Worm (Caenorhabditis elegans) whole organism, young adult: ENCODE results near the gene F19B6.3.

ENCODE experiments used
- B0035.1 ChIP-seq: sonication (generic microtip); optimal IDR thresholded peaks from 2 replicates; lab custom pipeline; 2016; ENCODE audit warnings: missing genetic modification characterization, mild to moderate bottlenecking, missing compliant biosample characterization, missing genotype, missing genetic modification reagents
- D2030.7 ChIP-seq: fragments of 200-800 bp; sonication (Bioruptor generic); IDR thresholded peaks from 2 replicates; pipeline ENCODE4 v1.3.6; 2022; ENCODE audit warnings: missing genetic modification reagents, missing genetic modification characterization, missing compliant biosample characterization
- F23B12.7 ChIP-seq: sonication (generic microtip); optimal IDR thresholded peaks from 2 replicates; lab custom pipeline; 2017; ENCODE audit warnings: missing genetic modification characterization, mild to moderate bottlenecking, missing compliant biosample characterization, antibody characterized with exemption, moderate library complexity; ENCODE audit not compliant: insufficient read depth
- K11D2.4 ChIP-seq: fragments of 200-800 bp; sonication (Bioruptor generic); IDR thresholded peaks from 2 replicates; pipeline ENCODE4 v1.3.6; 2022; ENCODE audit warnings: missing genetic modification reagents, missing genetic modification characterization, missing compliant biosample characterization
- Y53F4B.3 ChIP-seq: fragments of 200-800 bp; sonication (Bioruptor generic); IDR thresholded peaks from 2 replicates; pipeline ENCODE4 v1.3.6; 2022; ENCODE audit warnings: missing genetic modification reagents, missing genetic modification characterization, missing compliant biosample characterization
- Y79H2A.3 ChIP-seq: fragments of 200-800 bp; sonication (Bioruptor generic); conservative IDR thresholded peaks from 2 replicates; pipeline ENCODE4 v1.3.6; 2022; ENCODE audit warnings: missing genetic modification reagents, missing genetic modification characterization, missing compliant biosample characterization
- ZK185.1 ChIP-seq: sonication (generic microtip); optimal IDR thresholded peaks from 2 replicates; lab custom pipeline; 2016; ENCODE audit warnings: mild to moderate bottlenecking, missing genetic modification characterization, missing compliant biosample characterization; ENCODE audit not compliant: poor library complexity, severe bottlenecking
- akir-1 ChIP-seq: fragments of 200-800 bp; sonication (Bioruptor generic); optimal IDR thresholded peaks from 2 replicates; lab custom pipeline; 2018; ENCODE audit warnings: mild to moderate bottlenecking, missing genetic modification characterization, moderate library complexity, missing compliant biosample characterization
- atf-7 ChIP-seq: sonication (generic microtip); optimal IDR thresholded peaks from 2 replicates; lab custom pipeline; 2017; ENCODE audit warnings: mild to moderate bottlenecking, missing genetic modification characterization, missing compliant biosample characterization
- attf-5 ChIP-seq: fragments of 200-800 bp; sonication (Bioruptor generic); optimal IDR thresholded peaks from 2 replicates; lab custom pipeline; 2018; ENCODE audit warnings: mild to moderate bottlenecking, missing genetic modification characterization, missing compliant biosample characterization
- cebp-1 ChIP-seq, 2 experiments: fragments of 200-800 bp in 1 of 2; sonication (Bioruptor generic) in 1 of 2; sonication (generic microtip) in 1 of 2; IDR thresholded peaks in 1 of 2; optimal IDR thresholded peaks in 1 of 2; 2 replicates each; pipeline versions ENCODE4 v1.3.6 to Lab custom; 2017 to 2022; ENCODE audit warnings: missing compliant biosample characterization in 2 of 2, missing genetic modification characterization in 2 of 2, mild to moderate bottlenecking in 1 of 2, missing genetic modification reagents in 1 of 2, moderate library complexity in 1 of 2
- ceh-27 ChIP-seq: fragments of 200-800 bp; sonication (Bioruptor generic); optimal IDR thresholded peaks from 2 replicates; lab custom pipeline; 2018; ENCODE audit warnings: mild to moderate bottlenecking, missing genetic modification characterization, moderate library complexity, missing compliant biosample characterization
- dpff-1 ChIP-seq: sonication (generic microtip); optimal IDR thresholded peaks from 2 replicates; lab custom pipeline; 2017; ENCODE audit warnings: mild to moderate bottlenecking, missing genetic modification characterization, missing compliant biosample characterization
- gei-17 ChIP-seq: fragments of 200-800 bp; sonication (Bioruptor generic); optimal IDR thresholded peaks from 2 replicates; lab custom pipeline; 2018; ENCODE audit warnings: mild to moderate bottlenecking, missing genetic modification characterization, missing compliant biosample characterization
- hmg-20 ChIP-seq: fragments of 200-800 bp; sonication (Bioruptor generic); IDR thresholded peaks from 2 replicates; pipeline ENCODE4 v1.3.6; 2022; ENCODE audit warnings: missing genetic modification reagents, missing genetic modification characterization, missing compliant biosample characterization
- hrde-1 ChIP-seq: sonication (generic microtip); optimal IDR thresholded peaks from 2 replicates; lab custom pipeline; 2016; ENCODE audit warnings: missing genetic modification characterization, mild to moderate bottlenecking, missing compliant biosample characterization, moderate library complexity, missing genotype, missing genetic modification reagents, borderline replicate concordance
- hsf-1 ChIP-seq: fragments of 200-800 bp; sonication (Bioruptor generic); IDR thresholded peaks from 2 replicates; pipeline ENCODE4 v1.3.6; 2022; ENCODE audit warnings: missing genetic modification reagents, missing genetic modification characterization, missing compliant biosample characterization
- lag-1 ChIP-seq: fragments of 200-800 bp; sonication (Bioruptor generic); IDR thresholded peaks from 2 replicates; pipeline ENCODE4 v1.3.6; 2022; ENCODE audit warnings: missing genetic modification reagents, missing genetic modification characterization, missing compliant biosample characterization
- lin-26 ChIP-seq: fragments of 200-800 bp; sonication (Bioruptor generic); IDR thresholded peaks from 2 replicates; pipeline ENCODE4 v1.3.6; 2022; ENCODE audit warnings: missing genetic modification reagents, missing genetic modification characterization, missing compliant biosample characterization
- lin-54 ChIP-seq: fragments of 200-800 bp; sonication (Bioruptor generic); optimal IDR thresholded peaks from 2 replicates; lab custom pipeline; 2018; ENCODE audit warnings: mild to moderate bottlenecking, missing genetic modification characterization, missing compliant biosample characterization
- lsl-1 ChIP-seq: fragments of 200-800 bp; sonication (Bioruptor generic); optimal IDR thresholded peaks from 2 replicates; lab custom pipeline; 2018; ENCODE audit warnings: mild to moderate bottlenecking, missing genetic modification characterization, moderate library complexity, missing compliant biosample characterization
- madf-3 ChIP-seq: fragments of 200-800 bp; sonication (Bioruptor generic); IDR thresholded peaks from 2 replicates; pipeline ENCODE4 v1.3.6; 2022; ENCODE audit warnings: missing genetic modification reagents, missing genetic modification characterization, missing compliant biosample characterization
- madf-6 ChIP-seq: fragments of 200-800 bp; sonication (Bioruptor generic); IDR thresholded peaks from 2 replicates; pipeline ENCODE4 v1.3.6; 2022; ENCODE audit warnings: missing genetic modification reagents, missing genetic modification characterization, missing compliant biosample characterization
- madf-8 ChIP-seq: fragments of 200-800 bp; sonication (Bioruptor generic); conservative IDR thresholded peaks from 2 replicates; pipeline ENCODE4 v1.3.6; 2022; ENCODE audit warnings: missing genetic modification reagents, missing genetic modification characterization, missing compliant biosample characterization
- nhr-27 ChIP-seq: fragments of 200-800 bp; sonication (Bioruptor generic); optimal IDR thresholded peaks from 2 replicates; lab custom pipeline; 2018; ENCODE audit warnings: mild to moderate bottlenecking, missing genetic modification characterization, moderate library complexity, missing compliant biosample characterization
- nhr-90 ChIP-seq: sonication (generic microtip); optimal IDR thresholded peaks from 2 replicates; lab custom pipeline; 2016; ENCODE audit warnings: missing genotype, mild to moderate bottlenecking, missing genetic modification characterization, missing compliant biosample characterization
- pha-4 ChIP-seq: fragments of 150-350 bp; sonication (generic microtip); optimal IDR thresholded peaks from 2 replicates; lab custom pipeline; 2014; ENCODE audit warnings: missing biosample characterization, missing genetic modification reagents, missing genetic modification characterization
- snpc-1.1 ChIP-seq: sonication (generic microtip); optimal IDR thresholded peaks from 2 replicates; lab custom pipeline; 2017; ENCODE audit warnings: missing genetic modification characterization, mild to moderate bottlenecking, missing compliant biosample characterization, antibody characterized with exemption, moderate library complexity, missing genotype, missing genetic modification reagents; ENCODE audit not compliant: insufficient read depth
- snpc-3.4 ChIP-seq: sonication (generic microtip); optimal IDR thresholded peaks from 2 replicates; lab custom pipeline; 2017; ENCODE audit warnings: missing genetic modification characterization, mild to moderate bottlenecking, missing compliant biosample characterization, antibody characterized with exemption, moderate library complexity, missing genotype, missing genetic modification reagents
- snpc-4 ChIP-seq, 5 experiments: fragments of 150-350 bp in 1 of 5; sonication (generic microtip) in 4 of 5; optimal IDR thresholded peaks; 2 replicates each; lab custom pipeline; 2014 to 2018; ENCODE audit warnings: missing genetic modification characterization in 5 of 5, missing biosample characterization in 3 of 5, antibody characterized with exemption in 2 of 5, mild to moderate bottlenecking in 2 of 5, missing compliant biosample characterization in 2 of 5, missing genotype in 2 of 5, moderate library complexity in 2 of 5, missing genetic modification reagents in 1 of 5
- zfh-2 ChIP-seq: fragments of 200-800 bp; sonication (Bioruptor generic); conservative IDR thresholded peaks from 2 replicates; pipeline ENCODE4 v1.3.6; 2022; ENCODE audit warnings: missing genetic modification reagents, missing genetic modification characterization, missing compliant biosample characterization

F19B6.3 gene

DNA sequence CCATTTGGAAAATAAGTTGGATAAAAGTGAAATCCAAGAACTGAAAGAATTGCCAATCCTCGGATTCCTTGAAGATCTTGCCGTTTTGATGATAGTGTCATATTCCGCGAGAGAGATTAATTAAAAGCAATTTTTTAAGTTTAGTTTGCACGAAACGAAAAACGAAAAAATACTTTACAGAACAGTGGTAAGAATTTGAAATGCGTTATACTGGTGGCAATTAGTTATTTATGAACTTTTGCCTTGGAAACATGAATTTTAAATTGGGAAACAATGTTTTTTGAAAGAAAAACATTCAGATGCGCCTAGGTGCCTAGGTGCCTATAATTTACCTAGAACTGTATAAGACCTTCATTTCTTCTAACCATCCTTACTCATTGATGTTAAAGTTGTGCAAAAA lies 19.3 kb upstream of the F19B6.3 start, which contains the start of gene oac-57:
Gene oac-57 (minus strand): TSS at position 101 of the 400 bp plus-strand sequence.
- no peak for TF ChIP-seq F23B12.7 (tag; lab: Kevin White, UChicago)
- TF ChIP-seq madf-6 (GFP tag; lab: Robert Waterston, UW): no peak
- no peak for TF ChIP-seq snpc-3.4 (tag; lab: Kevin White, UChicago)
- no peak for TF ChIP-seq atf-7
- no peak for TF ChIP-seq B0035.1 (tag; lab: Kevin White, UChicago)
- TF ChIP-seq lin-26: no peak
- TF ChIP-seq hsf-1 (GFP tag; lab: Robert Waterston, UW): no peak
- TF ChIP-seq hmg-20 (GFP tag; lab: Robert Waterston, UW): no peak
- no peak for TF ChIP-seq D2030.7 (GFP tag; lab: Robert Waterston, UW)
- no peak for TF ChIP-seq K11D2.4 (GFP tag; lab: Robert Waterston, UW)
- no peak for TF ChIP-seq gei-17
- TF ChIP-seq zfh-2: no peak
- no peak for TF ChIP-seq nhr-27 (tag; lab: Kevin White, UChicago)
- TF ChIP-seq Y53F4B.3 (GFP tag; lab: Robert Waterston, UW): no peak
- TF ChIP-seq ZK185.1 (tag; lab: Kevin White, UChicago): no peak
- no peak for TF ChIP-seq Y79H2A.3 (GFP tag; lab: Robert Waterston, UW)
- TF ChIP-seq lag-1 (GFP tag; lab: Robert Waterston, UW): no peak

ce11 chrIV:12311597-12311996 lies 15.4 kb upstream of the F19B6.3 start, which contains the start of gene oac-58:
oac-58 (minus strand) TSS chrIV:12311697.
- TF ChIP-seq snpc-4 (GFP tag; optimal IDR thresholded peaks at IDR 0.05; lab: Kevin White, UChicago): no peak
- TF ChIP-seq snpc-4 (tag; optimal IDR thresholded peaks at IDR 0.05; lab: Kevin White, UChicago): no peak
- TF ChIP-seq F23B12.7 (tag; lab: Kevin White, UChicago): no peak
- TF ChIP-seq ceh-27 (GFP tag; lab: Kevin White, UChicago): no peak
- TF ChIP-seq madf-8 (GFP tag; lab: Robert Waterston, UW): no peak
- no peak for TF ChIP-seq pha-4 (tag; lab: Kevin White, UChicago)
- no peak for TF ChIP-seq akir-1 (GFP tag; lab: Kevin White, UChicago)
- no peak for TF ChIP-seq snpc-1.1 (tag; lab: Kevin White, UChicago)
- TF ChIP-seq dpff-1 (tag; lab: Kevin White, UChicago): no peak

DNA sequence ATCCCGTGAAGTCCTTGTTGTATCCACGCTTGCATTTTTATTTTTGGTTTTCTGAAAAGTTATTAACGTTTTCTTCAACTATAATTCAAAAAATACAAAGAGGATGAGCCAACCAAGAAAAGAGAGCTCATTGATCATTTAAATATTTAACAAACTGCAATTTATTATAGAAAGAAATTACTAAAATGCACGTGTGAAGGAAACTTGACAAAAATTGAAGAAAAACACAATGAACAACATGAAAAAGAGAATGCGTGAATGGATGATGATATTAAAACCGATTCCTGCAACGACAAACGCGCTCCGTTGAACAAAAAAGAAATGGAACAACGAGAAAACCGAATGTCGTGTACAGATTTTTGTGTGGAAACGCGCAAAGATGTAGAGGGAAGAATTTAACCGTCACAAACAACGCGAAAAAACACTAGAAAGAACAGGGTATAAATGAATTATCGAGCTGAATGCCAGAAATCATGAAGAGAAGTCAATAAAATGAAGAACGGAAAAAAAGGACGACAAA lies 3.9 kb downstream of the F19B6.3 start, which contains the start of gene ufd-1:
Gene ufd-1 (minus strand): TSS at position 51 of the 520 bp plus-strand sequence.
- peak; percentile 7 for TF ChIP-seq lsl-1 (GFP tag; lab: Kevin White, UChicago)
- peak; percentile 3 for TF ChIP-seq attf-5
- TF ChIP-seq nhr-90 (tag; lab: Kevin White, UChicago): no peak
- no peak for TF ChIP-seq hrde-1 (tag; lab: Kevin White, UChicago)
- peak; percentile 2 for TF ChIP-seq lin-54 (GFP tag; lab: Kevin White, UChicago)
- TF ChIP-seq snpc-4 (GFP tag; optimal IDR thresholded peaks at IDR 0.05; lab: Kevin White, UChicago): no peak
- TF ChIP-seq snpc-4 (tag; optimal IDR thresholded peaks at IDR 0.05; lab: Kevin White, UChicago): peak in 1 of 4 experiments; percentile 30
- TF ChIP-seq F23B12.7 (tag; lab: Kevin White, UChicago): peak; percentile 20
- TF ChIP-seq Y79H2A.3 (GFP tag; lab: Robert Waterston, UW): 0 out of 2 replicates have a peak, but pooled peaks have one; percentile 19
- no peak for TF ChIP-seq cebp-1 (GFP tag; IDR thresholded peaks at IDR 0.05; lab: Robert Waterston, UW)
- TF ChIP-seq cebp-1 (tag; optimal IDR thresholded peaks at IDR 0.05; lab: Kevin White, UChicago): peak; percentile 24
- TF ChIP-seq madf-3: no peak
